Fruit fly (Drosophila melanogaster) whole organism, embryonic: ENCODE results near the gene janA.

Source experiments
- Ada2b ChIP-seq: fragments of 200-800 bp; sonication (Bioruptor generic); IDR thresholded peaks from 2 replicates; pipeline ENCODE4 v1.3.6; 2022; ENCODE audit warnings: missing biosample characterization, missing genetic modification characterization
- Bgb ChIP-seq: fragments of 200-800 bp; sonication (Bioruptor generic); IDR thresholded peaks from 2 replicates; pipeline ENCODE4 v1.3.6; 2022; ENCODE audit warnings: missing biosample characterization, missing genetic modification characterization; ENCODE audit not compliant: partially characterized antibody
- CG10565 ChIP-seq: fragments of 200-800 bp; sonication (Bioruptor generic); optimal IDR thresholded peaks from 3 replicates; lab custom pipeline; 2016; ENCODE audit warnings: missing biosample characterization, mild to moderate bottlenecking, missing genetic modification characterization
- CG11247 ChIP-seq: fragments of 200-800 bp; sonication (Bioruptor generic); IDR thresholded peaks from 2 replicates; pipeline ENCODE4 v1.3.6; 2022; ENCODE audit warnings: missing biosample characterization, missing genetic modification characterization
- CG12942 ChIP-seq: fragments of 200-800 bp; sonication (Bioruptor generic); optimal IDR thresholded peaks from 3 replicates; lab custom pipeline; 2016; ENCODE audit warnings: missing biosample characterization, missing genetic modification characterization
- CG15269 ChIP-seq: fragments of 200-800 bp; sonication (Bioruptor generic); optimal IDR thresholded peaks from 2 replicates; lab custom pipeline; 2018; ENCODE audit warnings: missing biosample characterization, mild to moderate bottlenecking, missing genetic modification characterization, moderate library complexity
- CG1603 ChIP-seq: fragments of 200-800 bp; sonication (Bioruptor generic); optimal IDR thresholded peaks from 2 replicates; lab custom pipeline; 2019; ENCODE audit warnings: missing biosample characterization, mild to moderate bottlenecking, missing genetic modification characterization, moderate library complexity
- CG16863 ChIP-seq: fragments of 200-800 bp; sonication (Bioruptor generic); optimal IDR thresholded peaks from 3 replicates; lab custom pipeline; 2016; ENCODE audit warnings: missing biosample characterization, missing genetic modification characterization
- CG2116 ChIP-seq: fragments of 200-800 bp; sonication (Bioruptor generic); optimal IDR thresholded peaks from 3 replicates; lab custom pipeline; 2018; ENCODE audit warnings: missing biosample characterization, mild to moderate bottlenecking, missing genetic modification characterization
- CG2129 ChIP-seq: fragments of 200-800 bp; sonication (Bioruptor generic); IDR thresholded peaks from 2 replicates; pipeline ENCODE4 v1.3.6; 2022; ENCODE audit warnings: missing biosample characterization, missing genetic modification characterization; ENCODE audit not compliant: partially characterized antibody
- CG2712 ChIP-seq: fragments of 200-800 bp; optimal IDR thresholded peaks from 3 replicates; lab custom pipeline; 2019; ENCODE audit warnings: missing biosample characterization, mild to moderate bottlenecking, missing genetic modification characterization, moderate library complexity
- CG3065 ChIP-seq: fragments of 200-800 bp; sonication (Bioruptor generic); optimal IDR thresholded peaks from 2 replicates; lab custom pipeline; 2016; ENCODE audit warnings: missing biosample characterization, missing genetic modification characterization
- CG34376 ChIP-seq: fragments of 200-800 bp; sonication (Bioruptor generic); optimal IDR thresholded peaks from 2 replicates; lab custom pipeline; 2018; ENCODE audit warnings: missing biosample characterization, mild to moderate bottlenecking, missing genetic modification characterization
- CG4617 ChIP-seq: fragments of 200-800 bp; sonication (Bioruptor generic); optimal IDR thresholded peaks from 3 replicates; lab custom pipeline; 2016; ENCODE audit warnings: missing biosample characterization, missing genetic modification characterization, borderline replicate concordance
- CG4730 ChIP-seq: fragments of 200-800 bp; sonication (Bioruptor generic); IDR thresholded peaks from 2 replicates; pipeline ENCODE4 v1.3.6; 2022; ENCODE audit warnings: missing biosample characterization, missing genetic modification characterization
- CG6272 ChIP-seq: fragments of 200-800 bp; sonication (Bioruptor generic); IDR thresholded peaks from 2 replicates; pipeline ENCODE4 v1.3.6; 2022; ENCODE audit warnings: missing biosample characterization, missing genetic modification characterization
- CG6765 ChIP-seq: fragments of 200-800 bp; sonication (Bioruptor generic); optimal IDR thresholded peaks from 3 replicates; lab custom pipeline; 2017; ENCODE audit warnings: missing biosample characterization, mild to moderate bottlenecking, missing genetic modification characterization
- CG7786 ChIP-seq: fragments of 200-800 bp; sonication (Bioruptor generic); optimal IDR thresholded peaks from 2 replicates; lab custom pipeline; 2016; ENCODE audit warnings: missing biosample characterization, missing genetic modification characterization
- Dek ChIP-seq: fragments of 200-800 bp; sonication (Bioruptor generic); optimal IDR thresholded peaks from 3 replicates; lab custom pipeline; 2019; ENCODE audit warnings: missing biosample characterization, mild to moderate bottlenecking, missing genetic modification characterization, moderate library complexity
- Dip2 ChIP-seq: fragments of 200-800 bp; sonication (Bioruptor generic); IDR thresholded peaks from 2 replicates; pipeline ENCODE4 v1.3.6; 2022; ENCODE audit warnings: missing biosample characterization, missing genetic modification characterization
- Gsc ChIP-seq: fragments of 200-800 bp; sonication (Bioruptor generic); IDR thresholded peaks from 2 replicates; pipeline ENCODE4 v1.3.6; 2022; ENCODE audit warnings: missing biosample characterization, missing genetic modification characterization
- HLH3B ChIP-seq: fragments of 200-800 bp; sonication (Bioruptor generic); IDR thresholded peaks from 2 replicates; pipeline ENCODE4 v1.3.6; 2022; ENCODE audit warnings: missing biosample characterization, missing genetic modification characterization
- HmgD ChIP-seq: fragments of 200-800 bp; sonication (Bioruptor generic); optimal IDR thresholded peaks from 3 replicates; lab custom pipeline; 2016; ENCODE audit warnings: missing biosample characterization, missing genetic modification characterization
- Hr3 ChIP-seq: fragments of 200-800 bp; sonication (Bioruptor generic); optimal IDR thresholded peaks from 3 replicates; lab custom pipeline; 2016; ENCODE audit warnings: missing biosample characterization, missing genetic modification characterization
- Lpt ChIP-seq: fragments of >200 bp; optimal IDR thresholded peaks from 2 replicates; lab custom pipeline; 2018; ENCODE audit warnings: missing biosample characterization, missing genetic modification characterization
- Mrtf ChIP-seq: fragments of 200-800 bp; sonication (Bioruptor generic); IDR thresholded peaks from 3 replicates; pipeline ENCODE4 v1.3.6; 2022; ENCODE audit warnings: missing biosample characterization, missing genetic modification characterization
- NC2α ChIP-seq: fragments of 200-800 bp; sonication (Bioruptor generic); optimal IDR thresholded peaks from 2 replicates; lab custom pipeline; 2016; ENCODE audit warnings: missing biosample characterization, missing genetic modification characterization
- NFAT ChIP-seq: fragments of 200-800 bp; sonication (Bioruptor generic); IDR thresholded peaks from 2 replicates; pipeline ENCODE4 v1.3.6; 2022; ENCODE audit warnings: missing biosample characterization, missing genetic modification characterization
- Nf-YB ChIP-seq: fragments of 200-800 bp; sonication (Bioruptor generic); optimal IDR thresholded peaks from 3 replicates; lab custom pipeline; 2019; ENCODE audit warnings: missing biosample characterization, mild to moderate bottlenecking, missing genetic modification characterization, moderate library complexity
- Nf-YC ChIP-seq: fragments of 200-800 bp; optimal IDR thresholded peaks from 3 replicates; lab custom pipeline; 2019; ENCODE audit warnings: missing biosample characterization, mild to moderate bottlenecking, missing genetic modification characterization, moderate library complexity
- Rfx ChIP-seq: fragments of 200-800 bp; sonication (Bioruptor generic); IDR thresholded peaks from 2 replicates; pipeline ENCODE4 v1.3.6; 2022; ENCODE audit warnings: missing biosample characterization, missing genetic modification characterization
- Six4 ChIP-seq: fragments of 200-800 bp; sonication (Bioruptor generic); optimal IDR thresholded peaks from 2 replicates; lab custom pipeline; 2016; ENCODE audit warnings: missing biosample characterization, missing genetic modification characterization
- Sry-β ChIP-seq: fragments of 200-800 bp; sonication (Bioruptor generic); optimal IDR thresholded peaks from 2 replicates; lab custom pipeline; 2018; ENCODE audit warnings: missing biosample characterization, mild to moderate bottlenecking, missing genetic modification characterization, moderate library complexity
- Ssrp ChIP-seq: fragments of 200-800 bp; sonication (Bioruptor generic); optimal IDR thresholded peaks from 2 replicates; lab custom pipeline; 2018; ENCODE audit warnings: missing biosample characterization, mild to moderate bottlenecking, missing genetic modification characterization, moderate library complexity
- Stat92E ChIP-seq, 3 experiments: fragments of >200 bp in 2 of 3; fragments of 200-800 bp in 1 of 3; sonication (Bioruptor generic) in 1 of 3; optimal IDR thresholded peaks; 2 replicates each; lab custom pipeline; 2017 to 2019; ENCODE audit warnings: missing biosample characterization in 3 of 3, missing genetic modification characterization in 3 of 3, mild to moderate bottlenecking in 1 of 3, moderate library complexity in 1 of 3
- ash1 ChIP-seq: fragments of 200-800 bp; sonication (Bioruptor generic); optimal IDR thresholded peaks from 2 replicates; lab custom pipeline; 2018; ENCODE audit warnings: missing biosample characterization, mild to moderate bottlenecking, missing genetic modification characterization
- ato ChIP-seq: fragments of 200-800 bp; sonication (Bioruptor generic); IDR thresholded peaks from 2 replicates; pipeline ENCODE4 v1.3.6; 2022; ENCODE audit warnings: missing biosample characterization, missing genetic modification characterization; ENCODE audit not compliant: partially characterized antibody
- az2 ChIP-seq: fragments of 200-800 bp; sonication (Bioruptor generic); optimal IDR thresholded peaks from 3 replicates; lab custom pipeline; 2016; ENCODE audit warnings: missing biosample characterization, missing genetic modification characterization
- dpn ChIP-seq, 2 experiments: fragments of 200-800 bp; sonication (Bioruptor generic); optimal IDR thresholded peaks; 3 replicates each; lab custom pipeline; 2016; ENCODE audit warnings: missing biosample characterization in 2 of 2, missing genetic modification characterization in 2 of 2
- fd96Cb ChIP-seq: fragments of 200-800 bp; sonication (Bioruptor generic); optimal IDR thresholded peaks from 2 replicates; lab custom pipeline; 2018; ENCODE audit warnings: missing biosample characterization, mild to moderate bottlenecking, missing genetic modification characterization, moderate library complexity
- jing ChIP-seq: fragments of 200-800 bp; sonication (Bioruptor generic); optimal IDR thresholded peaks from 2 replicates; lab custom pipeline; 2018; ENCODE audit warnings: missing biosample characterization, mild to moderate bottlenecking, missing genetic modification characterization
- onecut ChIP-seq: fragments of 200-800 bp; sonication (Bioruptor generic); IDR thresholded peaks from 2 replicates; pipeline ENCODE4 v1.3.6; 2022; ENCODE audit warnings: missing biosample characterization, missing genetic modification characterization
- pum ChIP-seq: fragments of 200-800 bp; sonication (Bioruptor generic); optimal IDR thresholded peaks from 2 replicates; lab custom pipeline; 2016; ENCODE audit warnings: missing biosample characterization, missing genetic modification characterization
- sd ChIP-seq: fragments of 200-800 bp; sonication (Bioruptor generic); optimal IDR thresholded peaks from 3 replicates; lab custom pipeline; 2018; ENCODE audit warnings: missing biosample characterization, mild to moderate bottlenecking, missing genetic modification characterization, moderate library complexity
- seq ChIP-seq: fragments of 200-800 bp; sonication (Bioruptor generic); IDR thresholded peaks from 2 replicates; pipeline ENCODE4 v1.3.6; 2022; ENCODE audit warnings: missing biosample characterization, missing genetic modification characterization
- slbo ChIP-seq: fragments of 200-800 bp; sonication (Bioruptor generic); IDR thresholded peaks from 2 replicates; pipeline ENCODE4 v1.3.6; 2022; ENCODE audit warnings: missing biosample characterization, missing genetic modification characterization
- ssp ChIP-seq: fragments of 200-800 bp; sonication (Bioruptor generic); IDR thresholded peaks from 2 replicates; pipeline ENCODE4 v1.3.6; 2022; ENCODE audit warnings: missing biosample characterization, missing genetic modification characterization
- tin ChIP-seq: fragments of 200-800 bp; sonication (Bioruptor generic); optimal IDR thresholded peaks from 3 replicates; lab custom pipeline; 2016; ENCODE audit warnings: missing biosample characterization, missing genetic modification characterization
- toy ChIP-seq: fragments of 200-800 bp; sonication (Bioruptor generic); IDR thresholded peaks from 2 replicates; pipeline ENCODE4 v1.3.6; 2022; ENCODE audit warnings: missing biosample characterization, missing genetic modification characterization

janA gene

dm6 chr3R:30012602-30013489, 26.5 kb downstream of the janA start (continued):
- TF ChIP-seq CG11247 (GFP tag; lab: Robert Waterston, UW) (0 out of 2 replicates have a peak, but pooled peaks have one; percentile 27), HmgD (GFP tag; lab: Kevin White, UChicago) (no peak), dpn (GFP tag; optimal IDR thresholded peaks at IDR 0.05; lab: Kevin White, UChicago) (peak in 1 of 2 experiments; percentile 19), Mrtf (GFP tag; lab: Robert Waterston, UW) (no peak), onecut (GFP tag; lab: Robert Waterston, UW) (no peak), Dip2 (no peak), CG16863 (GFP tag; lab: Kevin White, UChicago) (no peak), Bgb (no peak), tin (no peak), seq (GFP tag; lab: Robert Waterston, UW) (no peak), Lpt (GFP tag; lab: Kevin White, UChicago) (no peak), Stat92E (GFP tag; optimal IDR thresholded peaks at IDR 0.05; lab: Kevin White, UChicago) (no peak), Nf-YC (no peak), Gsc (GFP tag; lab: Robert Waterston, UW) (no peak), CG6272 (no peak), toy (GFP tag; lab: Robert Waterston, UW) (0 out of 2 replicates have a peak, but pooled peaks have one; percentile 11), CG4617 (GFP tag; lab: Kevin White, UChicago) (no peak), pum (GFP tag; lab: Kevin White, UChicago) (no peak), CG15269 (tag; lab: Kevin White, UChicago) (no peak), CG1603 (tag; lab: Kevin White, UChicago) (no peak), Nf-YB (GFP tag; lab: Kevin White, UChicago) (no peak), CG2712 (no peak), Six4 (GFP tag; lab: Kevin White, UChicago) (no peak), Hr3 (GFP tag; lab: Kevin White, UChicago) (no peak), CG2116 (no peak), az2 (no peak), Dek (peak; percentile 20), ash1 (GFP tag; lab: Kevin White, UChicago) (no peak), ssp (GFP tag; lab: Robert Waterston, UW) (no peak), Ssrp (tag; lab: Kevin White, UChicago) (no peak), CG2129 (GFP tag; lab: Robert Waterston, UW) (no peak), NC2α (no peak), fd96Cb (no peak), CG6765 (GFP tag; lab: Kevin White, UChicago) (peak; percentile 31), CG4730 (GFP tag; lab: Robert Waterston, UW) (no peak), sd (tag; lab: Kevin White, UChicago) (peak; percentile 39), Rfx (peak; percentile 65), ato (GFP tag; lab: Robert Waterston, UW) (no peak), jing (no peak), slbo (GFP tag; lab: Robert Waterston, UW) (peak; percentile 48; the same call in 1 of the 2 replicates), Ada2b (GFP tag; lab: Robert Waterston, UW) (0 out of 2 replicates have a peak, but pooled peaks have one; percentile 25), NFAT (GFP tag; lab: Robert Waterston, UW) (peak; percentile 49; the same call in 1 of the 2 replicates), CG12942 (GFP tag; lab: Kevin White, UChicago) (no peak), Sry-β (GFP tag; lab: Kevin White, UChicago) (no peak), CG3065 (GFP tag; lab: Kevin White, UChicago) (no peak), CG34376 (GFP tag; lab: Kevin White, UChicago) (peak; percentile 27), CG7786 (GFP tag; lab: Kevin White, UChicago) (no peak), HLH3B (GFP tag; lab: Robert Waterston, UW) (no peak), CG10565 (GFP tag; lab: Kevin White, UChicago) (no peak)
